Fruit fly (Drosophila melanogaster): ENCODE results near the gene CG33667.

CG33667 gene

dm6 chrX:6439495-6439894 lies 32.7 kb downstream of the CG33667 start (continued):
- TF ChIP-seq CG11560 (tag; IDR thresholded peaks at IDR 0.05) = peak; percentile 53; the same call in 1 of the 3 replicates
- TF ChIP-seq CG32772 (GFP tag; IDR thresholded peaks at IDR 0.05) = peak; percentile 55
- TF ChIP-seq hbn (GFP tag; IDR thresholded peaks at IDR 0.05; ENCODE audit: partially characterized antibody) = no peak
- peak; percentile 8; the same call in 1 of the 2 replicates for TF ChIP-seq Ravus (GFP tag; IDR thresholded peaks at IDR 0.05)
- no peak for TF ChIP-seq MESR4 (GFP tag; optimal IDR thresholded peaks at IDR 0.05)
- no peak for TF ChIP-seq dan (GFP tag; IDR thresholded peaks at IDR 0.05)
- TF ChIP-seq p53 (GFP tag; optimal IDR thresholded peaks at IDR 0.05) = no peak
- peak; percentile 8 for TF ChIP-seq CG2712 (tag; optimal IDR thresholded peaks at IDR 0.05)
- TF ChIP-seq br (optimal IDR thresholded peaks at IDR 0.05) = no peak
- no peak for TF ChIP-seq CG6791 (GFP tag; IDR thresholded peaks at IDR 0.05; ENCODE audit: partially characterized antibody)
- TF ChIP-seq CG10543 (GFP tag; optimal IDR thresholded peaks at IDR 0.05) = no peak
- no peak for TF ChIP-seq CG1792 (GFP tag; optimal IDR thresholded peaks at IDR 0.05)
- no peak for TF ChIP-seq ab (GFP tag; optimal IDR thresholded peaks at IDR 0.05)
- peak; percentile 37; the same call in 1 of the 2 replicates for TF ChIP-seq al (GFP tag; IDR thresholded peaks at IDR 0.05)
- peak; percentile 25 for TF ChIP-seq CG6854 (GFP tag; optimal IDR thresholded peaks at IDR 0.05)
- no peak for TF ChIP-seq mld (GFP tag; IDR thresholded peaks at IDR 0.05; ENCODE audit: partially characterized antibody)
- TF ChIP-seq Ptx1 (GFP tag; IDR thresholded peaks at IDR 0.05) = peak; percentile 64
- no peak for TF ChIP-seq CG13424 (tag; optimal IDR thresholded peaks at IDR 0.05)
- no peak for TF ChIP-seq org-1 (GFP tag; optimal IDR thresholded peaks at IDR 0.05)
- no peak for TF ChIP-seq CG7745 (tag; optimal IDR thresholded peaks at IDR 0.05)
- no peak for TF ChIP-seq CG10321 (GFP tag; IDR thresholded peaks at IDR 0.05)
- no peak for TF ChIP-seq Elba2 (GFP tag; optimal IDR thresholded peaks at IDR 0.05)
- no peak for TF ChIP-seq fd3F (GFP tag; optimal IDR thresholded peaks at IDR 0.05)
- peak; percentile 21 for TF ChIP-seq sug (tag; optimal IDR thresholded peaks at IDR 0.05)
- TF ChIP-seq CG15269 (tag; optimal IDR thresholded peaks at IDR 0.05) = peak; percentile 14
- peak; percentile 51; the same call in 1 of the 2 replicates for TF ChIP-seq CG1024 (GFP tag; IDR thresholded peaks at IDR 0.05)
- no peak for TF ChIP-seq CG12391 (tag; optimal IDR thresholded peaks at IDR 0.05)
- peak; percentile 53; the same call in 1 of the 2 replicates for TF ChIP-seq CG6689 (GFP tag; IDR thresholded peaks at IDR 0.05)
- TF ChIP-seq unpg (GFP tag; optimal IDR thresholded peaks at IDR 0.05) = no peak
- TF ChIP-seq CG13624 (GFP tag; optimal IDR thresholded peaks at IDR 0.05) = no peak
- no peak for TF ChIP-seq dpn (GFP tag; optimal IDR thresholded peaks at IDR 0.05)
- TF ChIP-seq Trl (optimal IDR thresholded peaks at IDR 0.05) = no peak
- no peak for TF ChIP-seq Trl (GFP tag; optimal IDR thresholded peaks at IDR 0.05)
- TF ChIP-seq Hsf (GFP tag; optimal IDR thresholded peaks at IDR 0.05) = no peak
- TF ChIP-seq Kr (GFP tag; optimal IDR thresholded peaks at IDR 0.05) = no peak
- TF ChIP-seq ro (GFP tag; IDR thresholded peaks at IDR 0.05) = 0 out of 2 replicates have a peak, but pooled peaks have one; percentile 7
- no peak for TF ChIP-seq HLH4C (GFP tag; IDR thresholded peaks at IDR 0.05; ENCODE audit: partially characterized antibody)
- TF ChIP-seq CG31441 (GFP tag; IDR thresholded peaks at IDR 0.05) = peak; percentile 36; the same call in 1 of the 2 replicates
- peak; percentile 15 for TF ChIP-seq D19B (GFP tag; optimal IDR thresholded peaks at IDR 0.05)
- TF ChIP-seq CG8388 (GFP tag; optimal IDR thresholded peaks at IDR 0.05) = no peak
- TF ChIP-seq CG11247 (GFP tag; IDR thresholded peaks at IDR 0.05) = peak; percentile 65; the same call in 1 of the 2 replicates
- peak; percentile 27 for TF ChIP-seq CG12769 (tag; optimal IDR thresholded peaks at IDR 0.05)
- TF ChIP-seq bowl (GFP tag; IDR thresholded peaks at IDR 0.05) = no peak
- TF ChIP-seq Ada2b (GFP tag; IDR thresholded peaks at IDR 0.05) = peak; percentile 80
- TF ChIP-seq HLH3B (GFP tag; IDR thresholded peaks at IDR 0.05) = peak; percentile 47; the same call in 1 of the 2 replicates
- TF ChIP-seq odd (GFP tag; optimal IDR thresholded peaks at IDR 0.05) = no peak
- TF ChIP-seq CG17802 (tag; optimal IDR thresholded peaks at IDR 0.05) = no peak
- TF ChIP-seq repo (GFP tag; optimal IDR thresholded peaks at IDR 0.05) = no peak
- TF ChIP-seq CG33557 (GFP tag; optimal IDR thresholded peaks at IDR 0.05) = no peak
- no peak for TF ChIP-seq H15 (GFP tag; IDR thresholded peaks at IDR 0.05)
- no peak for TF ChIP-seq aop (GFP tag; IDR thresholded peaks at IDR 0.05)
- peak; percentile 26 for TF ChIP-seq Fer2 (tag; optimal IDR thresholded peaks at IDR 0.05)

Measured in whole organism, embryonic.